Fruit fly (Drosophila melanogaster): ENCODE results near the gene Sulf1.

DNA sequence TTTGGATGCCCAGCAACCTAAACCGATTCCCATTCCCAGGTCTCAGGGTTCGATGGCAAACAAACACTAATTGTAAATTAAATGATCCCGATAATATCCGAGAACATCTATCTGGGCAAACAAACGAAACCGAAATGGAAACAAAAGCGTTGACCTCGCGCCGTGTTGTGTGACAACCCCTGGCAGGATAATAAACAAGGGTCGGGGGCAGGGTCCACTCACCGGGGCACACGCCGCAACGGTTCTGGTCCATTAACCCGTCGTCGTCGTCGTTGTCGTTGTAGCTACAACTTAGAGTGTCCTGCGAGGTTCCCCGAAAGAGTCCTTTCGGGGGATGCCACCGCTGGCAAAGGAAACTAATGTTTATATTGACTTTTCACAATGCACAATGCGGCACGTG is 49.7 kb upstream of the Sulf1 start:
- no peak for TF ChIP-seq Dll (optimal IDR thresholded peaks at IDR 0.05)
- no peak for TF ChIP-seq usp (GFP tag; optimal IDR thresholded peaks at IDR 0.05)
- TF ChIP-seq psq (optimal IDR thresholded peaks at IDR 0.05) = no peak

Measured in whole organism.